Worm (Caenorhabditis elegans) whole organism, late embryonic: ENCODE measurements around the gene unc-39.

Source experiments
- T23F11.4 ChIP-seq: fragments of 200-800 bp; sonication (Bioruptor generic); optimal IDR thresholded peaks from 2 replicates; lab custom pipeline; 2018; ENCODE audit warnings: mild to moderate bottlenecking, missing genetic modification characterization, missing compliant biosample characterization
- ceh-45 ChIP-seq: fragments of 200-800 bp; sonication (Bioruptor generic); IDR thresholded peaks from 2 replicates; pipeline ENCODE4 v1.3.6; 2022; ENCODE audit warnings: missing genetic modification reagents, missing genetic modification characterization, missing compliant biosample characterization
- ceh-48 ChIP-seq: sonication (generic microtip); optimal IDR thresholded peaks from 2 replicates; lab custom pipeline; 2016; ENCODE audit warnings: missing genetic modification characterization, inconsistent platforms, missing compliant biosample characterization
- ceh-6 ChIP-seq: fragments of 200-800 bp; sonication (Bioruptor generic); optimal IDR thresholded peaks from 2 replicates; lab custom pipeline; 2018; ENCODE audit warnings: mild to moderate bottlenecking, missing genetic modification characterization, missing compliant biosample characterization
- elt-4 ChIP-seq: sonication (generic microtip); optimal IDR thresholded peaks from 2 replicates; lab custom pipeline; 2016; ENCODE audit warnings: missing genetic modification characterization, missing compliant biosample characterization
- eyg-1 ChIP-seq: sonication (generic microtip); optimal IDR thresholded peaks from 2 replicates; lab custom pipeline; 2016; ENCODE audit warnings: missing genotype, missing genetic modification characterization, missing compliant biosample characterization
- gmeb-2 ChIP-seq: sonication (generic microtip); optimal IDR thresholded peaks from 2 replicates; lab custom pipeline; 2016; ENCODE audit warnings: missing genetic modification characterization, inconsistent platforms, missing compliant biosample characterization
- hlh-30 ChIP-seq: sonication (generic microtip); optimal IDR thresholded peaks from 2 replicates; lab custom pipeline; 2017; ENCODE audit warnings: antibody characterized with exemption, missing genetic modification characterization, missing compliant biosample characterization; ENCODE audit not compliant: insufficient read depth
- mec-3 ChIP-seq: sonication (generic microtip); optimal IDR thresholded peaks from 2 replicates; lab custom pipeline; 2016; ENCODE audit warnings: borderline replicate concordance, missing genetic modification characterization, missing compliant biosample characterization
- nhr-11 ChIP-seq: fragments of 150-350 bp; optimal IDR thresholded peaks from 2 replicates; lab custom pipeline; 2014; ENCODE audit warnings: missing biosample characterization, missing genetic modification characterization
- odd-2 ChIP-seq: sonication (generic microtip); optimal IDR thresholded peaks from 2 replicates; lab custom pipeline; 2017; ENCODE audit warnings: antibody characterized with exemption, mild to moderate bottlenecking, missing genetic modification characterization, missing compliant biosample characterization
- ref-2 ChIP-seq: sonication (generic microtip); optimal IDR thresholded peaks from 2 replicates; lab custom pipeline; 2016; ENCODE audit warnings: missing genetic modification characterization, missing compliant biosample characterization
- rnt-1 ChIP-seq: sonication (generic microtip); optimal IDR thresholded peaks from 2 replicates; lab custom pipeline; 2016; ENCODE audit warnings: missing genetic modification characterization, missing compliant biosample characterization
- sdc-2 ChIP-seq: sonication (generic microtip); optimal IDR thresholded peaks from 2 replicates; lab custom pipeline; 2016; ENCODE audit warnings: missing genotype, missing genetic modification characterization, missing compliant biosample characterization
- sox-4 ChIP-seq: sonication (generic microtip); optimal IDR thresholded peaks from 2 replicates; lab custom pipeline; 2017; ENCODE audit warnings: mild to moderate bottlenecking, missing genetic modification characterization, inconsistent platforms, missing compliant biosample characterization
- unc-42 ChIP-seq: sonication (generic microtip); optimal IDR thresholded peaks from 2 replicates; lab custom pipeline; 2016; ENCODE audit warnings: missing genotype, missing genetic modification characterization, missing compliant biosample characterization
- zip-5 ChIP-seq: sonication (generic microtip); optimal IDR thresholded peaks from 2 replicates; lab custom pipeline; 2016; ENCODE audit warnings: missing genetic modification characterization, missing compliant biosample characterization

Gene unc-39

DNA sequence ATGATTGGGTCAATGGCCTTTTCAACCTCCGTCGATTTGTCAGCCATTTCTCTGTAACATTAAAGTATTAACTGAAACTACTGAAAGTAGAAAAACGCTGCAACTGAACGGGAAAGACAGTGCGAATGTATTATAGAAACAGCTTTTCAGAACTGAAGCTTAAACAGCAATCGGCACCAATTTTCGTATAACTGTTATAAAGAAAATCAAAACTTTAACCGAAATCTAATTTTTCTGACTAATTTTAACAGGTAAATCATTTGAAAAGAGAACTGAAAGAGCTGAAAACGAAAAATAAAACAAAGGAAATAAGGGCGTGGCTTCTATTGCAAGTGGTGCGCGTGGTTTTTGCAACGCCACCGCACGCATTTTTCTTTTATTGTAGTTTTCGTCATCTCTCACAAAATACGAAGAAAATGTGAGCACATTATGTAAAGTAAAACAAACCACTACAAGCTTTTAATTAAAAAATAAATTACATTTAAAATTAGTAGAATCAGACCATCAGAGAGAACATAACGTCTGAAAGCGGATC, 52.2 kb downstream of the unc-39 start, which contains the start of gene rrsr-1 (continued):
- TF ChIP-seq eyg-1 (tag; lab: Kevin White, UChicago) (no peak), mec-3 (no peak), rnt-1 (tag; lab: Kevin White, UChicago) (no peak), elt-4 (tag; lab: Kevin White, UChicago) (no peak), hlh-30 (tag; lab: Kevin White, UChicago) (no peak), unc-42 (tag; lab: Kevin White, UChicago) (no peak), sdc-2 (no peak), odd-2 (no peak), gmeb-2 (tag; lab: Kevin White, UChicago) (no peak), T23F11.4 (no peak), ceh-6 (GFP tag; lab: Kevin White, UChicago) (no peak), sox-4 (tag; lab: Kevin White, UChicago) (no peak), ceh-45 (no peak), ref-2 (tag; lab: Kevin White, UChicago) (no peak), zip-5 (peak; percentile 13), ceh-48 (tag; lab: Kevin White, UChicago) (no peak), nhr-11 (tag; lab: Kevin White, UChicago) (no peak)
